Fruit fly (Drosophila melanogaster): ENCODE measurements around the gene tna.

The tna gene

DNA sequence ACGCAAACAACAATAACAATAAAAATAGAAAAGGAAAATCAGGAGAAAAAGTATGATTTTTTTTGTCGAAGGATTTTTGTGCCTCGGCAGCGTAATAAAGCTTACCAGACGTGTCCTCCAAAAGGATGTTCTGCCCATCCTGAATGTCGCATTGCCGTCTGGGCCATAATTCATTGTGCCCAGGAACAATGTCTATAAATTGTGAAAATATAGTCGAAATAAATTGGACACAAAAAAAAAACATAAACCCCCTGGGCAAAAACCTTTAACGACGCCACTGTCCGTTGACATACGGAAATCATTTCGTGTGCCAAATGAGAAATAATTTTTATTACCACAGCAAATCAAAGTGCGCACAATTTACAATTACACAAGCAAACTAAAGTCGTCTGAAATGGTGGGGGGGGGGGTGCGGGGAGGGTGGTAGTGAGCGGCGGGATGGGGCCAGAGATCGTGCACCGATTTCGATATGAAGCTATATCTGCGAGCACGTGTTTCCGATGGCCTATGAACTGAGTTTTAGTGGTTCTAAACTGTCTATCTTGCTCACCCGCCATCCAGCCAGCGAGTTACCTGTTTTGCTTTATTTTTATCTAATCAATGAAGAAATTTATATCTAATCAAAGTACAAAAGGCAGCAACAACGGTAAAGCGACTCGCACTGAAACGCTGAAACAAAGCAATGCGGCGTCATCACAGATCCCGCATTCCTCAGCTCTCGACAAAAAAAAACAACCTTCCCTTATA lies 31.5 kb downstream of the tna start (continued):
- TF ChIP-seq CG6683 (GFP tag; optimal IDR thresholded peaks at IDR 0.05) (peak; percentile 14), CG13287 (GFP tag; IDR thresholded peaks at IDR 0.05; ENCODE audit: partially characterized antibody) (no peak), sob (GFP tag; IDR thresholded peaks at IDR 0.05) (peak; percentile 28; the same call in 1 of the 2 replicates), pb (GFP tag; optimal IDR thresholded peaks at IDR 0.05) (no peak), tap (tag; optimal IDR thresholded peaks at IDR 0.05) (no peak), Oli (tag; optimal IDR thresholded peaks at IDR 0.05) (no peak), hbn (GFP tag; IDR thresholded peaks at IDR 0.05; ENCODE audit: partially characterized antibody) (no peak), br (optimal IDR thresholded peaks at IDR 0.05) (no peak), BEAF-32 (GFP tag; optimal IDR thresholded peaks at IDR 0.05) (no peak), CG3281 (GFP tag; optimal IDR thresholded peaks at IDR 0.05) (peak; percentile 71), p53 (GFP tag; optimal IDR thresholded peaks at IDR 0.05) (no peak), sisA (GFP tag; IDR thresholded peaks at IDR 0.05) (no peak), CG10959 (GFP tag; IDR thresholded peaks at IDR 0.05) (no peak), zfh2 (GFP tag; optimal IDR thresholded peaks at IDR 0.05) (peak; percentile 51), MBD-R2 (GFP tag; IDR thresholded peaks at IDR 0.05) (no peak; the same call in 1 of the 2 replicates), knrl (GFP tag; IDR thresholded peaks at IDR 0.05; ENCODE audit: partially characterized antibody) (no peak), CG7556 (GFP tag; optimal IDR thresholded peaks at IDR 0.05) (peak; percentile 43), Hey (tag; optimal IDR thresholded peaks at IDR 0.05) (peak; percentile 3), CG4707 (GFP tag; optimal IDR thresholded peaks at IDR 0.05) (no peak), ash1 (GFP tag; optimal IDR thresholded peaks at IDR 0.05) (no peak), Neu2 (GFP tag; optimal IDR thresholded peaks at IDR 0.05; ENCODE audit: borderline replicate concordance) (no peak), MTF-1 (GFP tag; optimal IDR thresholded peaks at IDR 0.05; ENCODE audit: borderline replicate concordance) (no peak), ap (GFP tag; IDR thresholded peaks at IDR 0.05) (no peak), HHEX (GFP tag; optimal IDR thresholded peaks at IDR 0.05) (peak; percentile 14), gsb (GFP tag; IDR thresholded peaks at IDR 0.05) (no peak), jumu (GFP tag; optimal IDR thresholded peaks at IDR 0.05) (peak; percentile 18), CG6175 (GFP tag; IDR thresholded peaks at IDR 0.05) (no peak), Atf6 (GFP tag; IDR thresholded peaks at IDR 0.05) (peak; percentile 60; the same call in 1 of the 2 replicates), CG18764 (GFP tag; optimal IDR thresholded peaks at IDR 0.05) (no peak), Xbp1 (GFP tag; optimal IDR thresholded peaks at IDR 0.05) (peak; percentile 10), psq (GFP tag; optimal IDR thresholded peaks at IDR 0.05) (no peak), D19B (GFP tag; optimal IDR thresholded peaks at IDR 0.05) (peak; percentile 16), vvl (GFP tag; IDR thresholded peaks at IDR 0.05) (0 out of 2 replicates have a peak, but pooled peaks have one; percentile 12), Stat92E (GFP tag; optimal IDR thresholded peaks at IDR 0.05) (no peak), Meics (GFP tag; optimal IDR thresholded peaks at IDR 0.05) (peak; percentile 71), CG11398 (GFP tag; optimal IDR thresholded peaks at IDR 0.05) (no peak), CG18262 (tag; optimal IDR thresholded peaks at IDR 0.05) (no peak), CG3838 (GFP tag; optimal IDR thresholded peaks at IDR 0.05) (no peak), Dek (tag; optimal IDR thresholded peaks at IDR 0.05) (no peak), danr (GFP tag; IDR thresholded peaks at IDR 0.05) (no peak), dm (GFP tag; optimal IDR thresholded peaks at IDR 0.05) (no peak), Fer1 (GFP tag; optimal IDR thresholded peaks at IDR 0.05) (peak; percentile 53), cwo (GFP tag; optimal IDR thresholded peaks at IDR 0.05) (peak; percentile 95), CG12219 (GFP tag; optimal IDR thresholded peaks at IDR 0.05) (no peak), CG31441 (GFP tag; IDR thresholded peaks at IDR 0.05) (no peak), schlank (tag; optimal IDR thresholded peaks at IDR 0.05) (no peak), Dip2 (GFP tag; IDR thresholded peaks at IDR 0.05) (no peak), ttk (GFP tag; IDR thresholded peaks at IDR 0.05) (0 out of 2 replicates have a peak, but pooled peaks have one; percentile 11), zfh1 (GFP tag; IDR thresholded peaks at IDR 0.05) (no peak), CG12942 (GFP tag; optimal IDR thresholded peaks at IDR 0.05) (no peak)

Data from whole organism, embryonic.